Fruit fly (Drosophila melanogaster) whole organism, embryonic: ENCODE data around the gene Oatp30B.

Experiments used
- CG12219 ChIP-seq: fragments of 200-800 bp; sonication (Bioruptor generic); optimal IDR thresholded peaks from 3 replicates; lab custom pipeline; 2018; ENCODE audit warnings: missing biosample characterization, mild to moderate bottlenecking, missing genetic modification characterization
- CG1792 ChIP-seq: fragments of 200-800 bp; sonication (Bioruptor generic); optimal IDR thresholded peaks from 2 replicates; lab custom pipeline; 2016; ENCODE audit warnings: missing biosample characterization, missing genetic modification characterization
- HLH54F ChIP-seq: fragments of 200-800 bp; sonication (Bioruptor generic); optimal IDR thresholded peaks from 3 replicates; lab custom pipeline; 2016; ENCODE audit warnings: missing biosample characterization, missing genetic modification characterization
- Hand ChIP-seq: fragments of 200-800 bp; sonication (Bioruptor generic); optimal IDR thresholded peaks from 2 replicates; lab custom pipeline; 2017; ENCODE audit warnings: mild to moderate bottlenecking, missing biosample characterization, missing genetic modification reagents, missing genetic modification characterization
- PHDP ChIP-seq: fragments of 200-800 bp; sonication (Bioruptor generic); optimal IDR thresholded peaks from 3 replicates; lab custom pipeline; 2018; ENCODE audit warnings: missing biosample characterization, mild to moderate bottlenecking, missing genetic modification characterization, moderate library complexity
- Scr ChIP-seq: fragments of 200-800 bp; sonication (Bioruptor generic); IDR thresholded peaks from 2 replicates; pipeline ENCODE4 v1.3.6; 2022; ENCODE audit warnings: missing biosample characterization, missing genetic modification characterization; ENCODE audit not compliant: partially characterized antibody
- chif ChIP-seq, 2 experiments: fragments of 200-800 bp; sonication (Bioruptor generic); optimal IDR thresholded peaks; 3 replicates each; lab custom pipeline; 2016; ENCODE audit warnings: missing biosample characterization in 2 of 2, missing genetic modification characterization in 2 of 2
- gsb ChIP-seq: fragments of 200-800 bp; sonication (Bioruptor generic); IDR thresholded peaks from 2 replicates; pipeline ENCODE4 v1.3.6; 2022; ENCODE audit warnings: missing biosample characterization, missing genetic modification characterization
- peb ChIP-seq: fragments of 200-800 bp; sonication (Bioruptor generic); IDR thresholded peaks from 2 replicates; pipeline ENCODE4 v1.3.6; 2022; ENCODE audit warnings: missing biosample characterization, missing genetic modification characterization
- tin ChIP-seq: fragments of 200-800 bp; sonication (Bioruptor generic); optimal IDR thresholded peaks from 3 replicates; lab custom pipeline; 2016; ENCODE audit warnings: missing biosample characterization, missing genetic modification characterization
- unc-4 ChIP-seq: fragments of 200-800 bp; sonication (Bioruptor generic); IDR thresholded peaks from 2 replicates; pipeline ENCODE4 v1.3.6; 2022; ENCODE audit warnings: missing biosample characterization, missing genetic modification characterization; ENCODE audit not compliant: partially characterized antibody

DNA sequence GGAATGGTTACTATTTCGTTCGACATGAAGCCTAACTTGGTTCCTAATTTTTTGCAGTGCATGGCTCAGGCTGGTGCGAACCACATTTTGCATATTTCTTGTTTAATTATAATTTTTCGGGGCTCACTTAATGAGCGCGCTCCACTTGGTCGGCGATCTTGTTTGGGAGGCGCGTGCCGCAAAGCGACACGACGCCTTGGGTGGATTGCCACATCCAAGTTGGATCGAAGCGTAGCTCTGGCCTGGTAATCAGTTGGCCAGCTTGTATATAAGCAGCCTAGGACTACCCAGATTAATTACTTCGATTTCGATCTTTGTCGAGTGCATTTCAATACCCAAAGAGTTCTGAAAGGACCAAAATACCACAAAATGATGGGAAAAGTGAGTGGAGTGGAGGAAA is 21.6 kb downstream of the Oatp30B start, which contains the start of gene Cpr30B:
- TF ChIP-seq CG12219 (GFP tag; lab: Kevin White, UChicago) = no peak
- no peak for TF ChIP-seq tin (GFP tag; lab: Kevin White, UChicago)
- no peak for TF ChIP-seq PHDP (tag; lab: Kevin White, UChicago)
- no peak for TF ChIP-seq CG1792
- no peak for TF ChIP-seq chif (GFP tag; optimal IDR thresholded peaks at IDR 0.05; lab: Kevin White, UChicago)
- no peak for TF ChIP-seq Scr
- TF ChIP-seq unc-4 (GFP tag; lab: Robert Waterston, UW) = no peak
- no peak for TF ChIP-seq peb (GFP tag; lab: Robert Waterston, UW)
- TF ChIP-seq Hand (GFP tag; lab: Kevin White, UChicago) = no peak
- no peak for TF ChIP-seq gsb (GFP tag; lab: Robert Waterston, UW)
- TF ChIP-seq HLH54F (GFP tag; lab: Kevin White, UChicago) = no peak
